Worm (Caenorhabditis elegans) whole organism, mixed stage, embryonic: ENCODE measurements around the gene fipr-4.

Experiments used
- M03D4.4 ChIP-seq: sonication (generic microtip); optimal IDR thresholded peaks from 2 replicates; lab custom pipeline; 2017; ENCODE audit warnings: mild to moderate bottlenecking, missing genetic modification characterization, missing compliant biosample characterization
- bed-3 ChIP-seq: fragments of 200-800 bp; sonication (Bioruptor generic); optimal IDR thresholded peaks from 3 replicates; lab custom pipeline; 2018; ENCODE audit warnings: mild to moderate bottlenecking, missing genetic modification characterization, moderate library complexity, missing compliant biosample characterization
- blmp-1 ChIP-seq: fragments of 150-350 bp; optimal IDR thresholded peaks from 2 replicates; lab custom pipeline; 2014; ENCODE audit warnings: missing biosample characterization, missing genetic modification characterization
- ceh-39 ChIP-seq: fragments of 150-350 bp; optimal IDR thresholded peaks from 2 replicates; lab custom pipeline; 2014; ENCODE audit warnings: missing biosample characterization, missing genetic modification characterization
- ceh-43 ChIP-seq: fragments of 200-800 bp; sonication (Bioruptor generic); optimal IDR thresholded peaks from 2 replicates; lab custom pipeline; 2018; ENCODE audit warnings: mild to moderate bottlenecking, missing genetic modification characterization, moderate library complexity, missing compliant biosample characterization
- ceh-83 ChIP-seq: fragments of 200-800 bp; sonication (Bioruptor generic); optimal IDR thresholded peaks from 2 replicates; lab custom pipeline; 2018; ENCODE audit warnings: mild to moderate bottlenecking, missing genetic modification characterization, missing compliant biosample characterization
- ces-1 ChIP-seq: fragments of 150-350 bp; optimal IDR thresholded peaks from 2 replicates; lab custom pipeline; 2014; ENCODE audit warnings: missing biosample characterization, missing genetic modification reagents, missing genetic modification characterization
- cnd-1 ChIP-seq: fragments of 200-800 bp; sonication (Bioruptor generic); optimal IDR thresholded peaks from 2 replicates; lab custom pipeline; 2018; ENCODE audit warnings: mild to moderate bottlenecking, missing genetic modification characterization, missing compliant biosample characterization
- drap-1 ChIP-seq: fragments of 200-800 bp; sonication (Bioruptor generic); optimal IDR thresholded peaks from 3 replicates; lab custom pipeline; 2018; ENCODE audit warnings: mild to moderate bottlenecking, missing genetic modification characterization, missing compliant biosample characterization
- elt-1 ChIP-seq: sonication (generic microtip); optimal IDR thresholded peaks from 2 replicates; lab custom pipeline; 2017; ENCODE audit warnings: missing genetic modification characterization, mild to moderate bottlenecking, missing compliant biosample characterization, antibody characterized with exemption, moderate library complexity, borderline replicate concordance; ENCODE audit not compliant: insufficient read depth
- elt-3 ChIP-seq: fragments of 150-350 bp; optimal IDR thresholded peaks from 2 replicates; lab custom pipeline; 2014; ENCODE audit warnings: missing biosample characterization, missing genetic modification characterization
- flh-1 ChIP-seq: fragments of 200-800 bp; sonication (Bioruptor generic); optimal IDR thresholded peaks from 2 replicates; lab custom pipeline; 2018; ENCODE audit warnings: mild to moderate bottlenecking, missing genetic modification characterization, moderate library complexity, missing compliant biosample characterization
- ham-2 ChIP-seq: fragments of 200-800 bp; sonication (Bioruptor generic); optimal IDR thresholded peaks from 2 replicates; lab custom pipeline; 2018; ENCODE audit warnings: mild to moderate bottlenecking, missing genetic modification characterization, missing compliant biosample characterization
- hlh-1 ChIP-seq: fragments of 150-350 bp; optimal IDR thresholded peaks from 2 replicates; lab custom pipeline; 2014; ENCODE audit warnings: missing biosample characterization, missing genetic modification reagents, missing genetic modification characterization
- lin-13 ChIP-seq: fragments of 150-350 bp; optimal IDR thresholded peaks from 2 replicates; lab custom pipeline; 2014; ENCODE audit warnings: missing biosample characterization, missing genetic modification characterization
- lin-32 ChIP-seq: fragments of 200-800 bp; sonication (Bioruptor generic); optimal IDR thresholded peaks from 2 replicates; lab custom pipeline; 2018; ENCODE audit warnings: mild to moderate bottlenecking, missing genetic modification characterization, missing compliant biosample characterization
- lsy-2 ChIP-seq: fragments of 150-350 bp; optimal IDR thresholded peaks from 2 replicates; lab custom pipeline; 2014; ENCODE audit warnings: missing biosample characterization, missing genetic modification characterization
- mab-5 ChIP-seq: fragments of 150-350 bp; optimal IDR thresholded peaks from 2 replicates; lab custom pipeline; 2014; ENCODE audit warnings: missing biosample characterization, missing genetic modification characterization
- mep-1 ChIP-seq: fragments of 150-350 bp; optimal IDR thresholded peaks from 2 replicates; lab custom pipeline; 2017; ENCODE audit warnings: missing biosample characterization, missing genetic modification reagents, missing genetic modification characterization, inconsistent platforms
- mls-2 ChIP-seq: sonication (generic microtip); optimal IDR thresholded peaks from 2 replicates; lab custom pipeline; 2016; ENCODE audit warnings: mild to moderate bottlenecking, missing genetic modification characterization, moderate library complexity, missing compliant biosample characterization
- nhr-12 ChIP-seq: fragments of 150-350 bp; optimal IDR thresholded peaks from 2 replicates; lab custom pipeline; 2014; ENCODE audit warnings: missing biosample characterization, missing genetic modification characterization
- nhr-2 ChIP-seq: fragments of 150-350 bp; optimal IDR thresholded peaks from 2 replicates; lab custom pipeline; 2014; ENCODE audit warnings: missing biosample characterization, missing genetic modification characterization
- nhr-237 ChIP-seq: fragments of 150-350 bp; optimal IDR thresholded peaks from 2 replicates; lab custom pipeline; 2014; ENCODE audit warnings: missing biosample characterization, missing genetic modification characterization
- nhr-28 ChIP-seq: fragments of 150-350 bp; optimal IDR thresholded peaks from 2 replicates; lab custom pipeline; 2014; ENCODE audit warnings: missing biosample characterization, missing genetic modification characterization
- nhr-76 ChIP-seq: sonication (generic microtip); optimal IDR thresholded peaks from 2 replicates; lab custom pipeline; 2017; ENCODE audit warnings: missing biosample characterization, missing genetic modification characterization
- pha-4 ChIP-seq: fragments of 150-350 bp; optimal IDR thresholded peaks from 2 replicates; lab custom pipeline; 2018; ENCODE audit warnings: missing biosample characterization, missing genetic modification reagents, missing genetic modification characterization
- sem-2 ChIP-seq: fragments of 200-800 bp; sonication (Bioruptor generic); optimal IDR thresholded peaks from 2 replicates; lab custom pipeline; 2018; ENCODE audit warnings: mild to moderate bottlenecking, missing genetic modification characterization, missing compliant biosample characterization
- snpc-4 ChIP-seq: fragments of 150-350 bp; optimal IDR thresholded peaks from 2 replicates; lab custom pipeline; 2014; ENCODE audit warnings: missing biosample characterization, missing genetic modification characterization
- sptf-1 ChIP-seq: sonication (generic microtip); optimal IDR thresholded peaks from 2 replicates; lab custom pipeline; 2017; ENCODE audit warnings: mild to moderate bottlenecking, missing genetic modification characterization, moderate library complexity, missing compliant biosample characterization
- tbx-8 ChIP-seq: fragments of 200-800 bp; sonication (Bioruptor generic); optimal IDR thresholded peaks from 2 replicates; lab custom pipeline; 2018; ENCODE audit warnings: mild to moderate bottlenecking, missing genetic modification characterization, moderate library complexity, missing compliant biosample characterization
- unc-120 ChIP-seq: sonication (generic microtip); optimal IDR thresholded peaks from 2 replicates; lab custom pipeline; 2017; ENCODE audit warnings: missing genetic modification characterization, missing compliant biosample characterization; ENCODE audit not compliant: poor library complexity, severe bottlenecking
- unc-39 ChIP-seq: fragments of 150-350 bp; optimal IDR thresholded peaks from 2 replicates; lab custom pipeline; 2014; ENCODE audit warnings: missing biosample characterization, missing genetic modification characterization
- unc-62 ChIP-seq: fragments of 150-350 bp; optimal IDR thresholded peaks from 2 replicates; lab custom pipeline; 2014; ENCODE audit warnings: missing biosample characterization, missing genetic modification reagents, missing genetic modification characterization
- zip-8 ChIP-seq: fragments of 150-350 bp; optimal IDR thresholded peaks from 2 replicates; lab custom pipeline; 2014; ENCODE audit warnings: missing biosample characterization, missing genetic modification characterization
- ztf-11 ChIP-seq: fragments of 150-350 bp; optimal IDR thresholded peaks from 2 replicates; lab custom pipeline; 2014; ENCODE audit warnings: missing biosample characterization, missing genetic modification characterization

Gene fipr-4

DNA sequence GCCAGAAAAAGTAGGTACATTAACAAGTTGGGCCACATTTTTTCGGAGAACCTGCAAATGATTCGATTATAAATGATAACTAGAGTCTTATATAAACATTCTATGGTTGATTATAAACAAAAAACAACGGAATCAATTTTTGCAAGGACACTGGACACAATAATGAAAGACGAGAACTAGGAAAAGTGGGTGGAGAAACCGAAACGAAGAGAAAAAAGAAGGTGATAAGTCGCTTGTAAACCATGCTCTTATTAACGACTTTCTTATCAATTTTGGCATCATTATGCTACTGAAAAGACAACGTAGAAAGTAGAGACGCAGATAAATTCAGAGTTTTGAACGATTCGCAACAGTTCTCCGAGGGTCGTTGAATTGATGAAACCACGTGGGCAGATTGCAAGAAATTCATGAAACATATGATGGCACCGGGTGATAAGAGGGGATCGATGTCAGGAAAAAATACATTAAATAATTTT is 38.1 kb downstream of the fipr-4 start, which contains the start of gene ZK856.5:
TSS of gene ZK856.5 (minus strand) at position 51 of the 476 bp plus-strand sequence.
- TF ChIP-seq flh-1 (GFP tag; lab: Kevin White, UChicago) (no peak), ztf-11 (tag; lab: Kevin White, UChicago) (no peak), bed-3 (no peak), ham-2 (no peak), ces-1 (GFP tag; lab: Kevin White, UChicago) (no peak), ceh-43 (GFP tag; lab: Kevin White, UChicago) (no peak), unc-62 (GFP tag; lab: Kevin White, UChicago) (no peak), mls-2 (tag; lab: Kevin White, UChicago) (no peak), unc-39 (tag; lab: Kevin White, UChicago) (no peak), nhr-237 (tag; lab: Kevin White, UChicago) (no peak), M03D4.4 (no peak), nhr-2 (no peak), drap-1 (no peak), blmp-1 (no peak), lin-13 (tag; lab: Kevin White, UChicago) (no peak), nhr-12 (tag; lab: Kevin White, UChicago) (no peak), sptf-1 (no peak), sem-2 (no peak)

DNA sequence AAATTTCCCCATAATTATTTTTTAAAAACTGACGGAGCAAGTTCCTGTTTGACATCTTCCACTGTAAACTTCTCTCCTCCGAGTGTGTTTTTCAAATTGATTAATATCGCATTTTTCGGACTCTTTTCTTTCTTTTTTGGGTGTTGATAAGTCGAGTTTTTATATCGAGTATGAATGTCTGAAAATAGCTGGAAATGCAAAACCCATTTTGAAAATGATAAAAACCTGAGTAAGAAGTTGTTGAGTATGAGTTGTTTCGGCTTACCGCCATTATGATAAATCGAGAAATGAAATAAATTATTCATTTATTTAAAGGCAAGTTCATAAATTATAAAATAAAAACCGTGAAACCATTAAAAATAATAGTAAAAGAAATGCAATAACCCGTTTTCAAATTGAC is 42.5 kb downstream of the fipr-4 start, which contains the start of gene ZK856.18:
TSS of gene ZK856.18 (minus strand) at position 289 of the 400 bp plus-strand sequence.
- TF ChIP-seq unc-39 (tag; lab: Kevin White, UChicago) (no peak), nhr-12 (tag; lab: Kevin White, UChicago) (no peak), lin-13 (tag; lab: Kevin White, UChicago) (no peak), mep-1 (no peak), flh-1 (GFP tag; lab: Kevin White, UChicago) (no peak), ceh-39 (tag; lab: Kevin White, UChicago) (no peak), snpc-4 (tag; lab: Kevin White, UChicago) (no peak)

DNA sequence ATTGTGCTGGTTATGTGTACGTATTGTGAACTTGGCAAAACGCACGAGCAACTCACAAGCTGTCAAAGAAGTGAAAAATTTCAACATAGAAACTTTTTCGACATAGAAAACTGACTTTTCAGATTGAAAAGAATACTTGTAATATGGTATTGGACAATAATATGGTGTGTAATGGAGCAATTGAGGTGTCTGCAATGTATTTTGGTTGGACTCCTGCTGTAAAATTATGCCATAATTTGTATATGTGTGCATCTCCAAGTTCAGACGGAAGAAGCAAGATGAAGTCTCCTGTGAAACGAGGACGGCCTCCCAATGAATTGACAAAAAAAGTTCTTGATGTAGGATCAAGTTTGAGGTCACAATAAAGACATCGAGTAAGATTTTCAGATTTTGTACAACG is 44.5 kb downstream of the fipr-4 start:
- no peak for TF ChIP-seq sptf-1
- no peak for TF ChIP-seq pha-4 (tag; lab: Kevin White, UChicago)
- no peak for TF ChIP-seq zip-8 (tag; lab: Kevin White, UChicago)
- TF ChIP-seq unc-62 (GFP tag; lab: Kevin White, UChicago), result no peak
- no peak for TF ChIP-seq mab-5 (tag; lab: Kevin White, UChicago)
- no peak for TF ChIP-seq ceh-43 (GFP tag; lab: Kevin White, UChicago)
- TF ChIP-seq, all 35 proteins: peak for 0

DNA sequence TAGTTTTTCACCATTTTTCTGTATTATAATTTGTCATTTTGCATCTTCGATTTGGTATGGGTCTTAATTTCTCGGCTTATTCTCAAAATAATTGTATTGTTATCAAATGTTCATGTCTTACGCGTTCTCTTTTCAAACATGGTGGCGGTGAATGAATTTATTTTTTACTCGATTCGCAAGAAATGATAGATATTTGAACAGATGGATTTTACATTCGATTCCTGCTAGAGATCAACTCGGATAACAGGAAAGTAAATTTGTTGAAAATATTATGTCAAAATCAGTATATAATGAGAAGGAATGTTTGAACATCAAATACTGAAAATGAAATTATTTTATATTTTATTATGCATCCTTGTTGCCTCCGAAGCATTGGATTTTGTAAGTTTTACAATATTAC is 45.3 kb downstream of the fipr-4 start, which contains the start of gene ZK856.4:
TSS of gene ZK856.4 (plus strand) at position 301 of the 400 bp plus-strand sequence.
- TF ChIP-seq nhr-2, result no peak
- no peak for TF ChIP-seq sem-2
- no peak for TF ChIP-seq ztf-11 (tag; lab: Kevin White, UChicago)
- no peak for TF ChIP-seq elt-1
- no peak for TF ChIP-seq sptf-1

DNA sequence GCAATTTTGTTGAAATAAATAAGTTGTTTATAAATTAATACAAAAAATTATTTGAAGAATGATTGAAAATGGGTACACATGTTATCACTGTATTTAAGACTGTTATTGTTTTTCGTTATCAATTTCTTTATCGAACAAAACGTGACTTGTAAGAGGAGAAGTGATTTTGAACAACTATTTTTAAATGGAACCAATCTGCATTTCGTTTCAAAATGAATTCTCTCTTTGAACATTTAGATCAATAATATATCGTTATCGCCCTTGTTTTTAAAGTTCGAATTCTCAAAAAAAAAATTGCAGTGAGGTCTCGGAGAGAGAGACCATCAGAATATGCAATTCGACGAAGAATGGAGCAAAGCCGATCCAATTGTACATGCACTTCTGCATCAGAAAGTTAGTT is 49.0 kb downstream of the fipr-4 start, which contains the start of gene cul-5:
TSS of gene cul-5 (plus strand) at position 301 of the 400 bp plus-strand sequence.
- TF ChIP-seq M03D4.4, result no peak

DNA sequence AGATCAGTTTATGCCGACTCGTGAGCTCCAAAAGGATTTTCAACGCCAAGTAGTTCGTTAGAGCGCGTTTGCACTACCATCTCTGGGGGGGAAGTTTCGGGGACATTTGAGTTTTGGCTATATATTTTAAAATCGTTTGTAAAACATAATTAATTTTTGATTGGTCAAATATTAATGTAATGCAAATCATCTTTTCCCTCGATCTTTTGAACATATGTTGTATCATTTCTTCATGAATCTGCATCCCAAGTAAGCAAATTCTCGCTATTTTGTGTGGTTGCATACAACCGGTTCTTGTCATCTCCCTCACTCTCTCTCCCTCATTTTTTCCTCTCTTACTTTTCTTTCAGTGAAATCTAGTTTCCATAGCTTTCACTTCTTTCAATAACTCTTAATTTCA is 50.1 kb downstream of the fipr-4 start:
- TF ChIP-seq mls-2 (tag; lab: Kevin White, UChicago) (no peak), pha-4 (tag; lab: Kevin White, UChicago) (no peak), cnd-1 (no peak), sem-2 (no peak), tbx-8 (GFP tag; lab: Kevin White, UChicago) (no peak), ham-2 (no peak), nhr-28 (tag; lab: Kevin White, UChicago) (no peak), ces-1 (GFP tag; lab: Kevin White, UChicago) (peak; percentile 19), elt-3 (tag; lab: Kevin White, UChicago) (no peak), nhr-237 (tag; lab: Kevin White, UChicago) (peak; percentile 61), mab-5 (tag; lab: Kevin White, UChicago) (no peak), snpc-4 (tag; lab: Kevin White, UChicago) (no peak), ceh-43 (GFP tag; lab: Kevin White, UChicago) (no peak), ztf-11 (tag; lab: Kevin White, UChicago) (no peak), hlh-1 (tag; lab: Kevin White, UChicago) (no peak), M03D4.4 (no peak), nhr-76 (no peak), lsy-2 (tag; lab: Kevin White, UChicago) (peak; percentile 30), nhr-2 (no peak), ceh-39 (tag; lab: Kevin White, UChicago) (peak; percentile 0), nhr-12 (tag; lab: Kevin White, UChicago) (no peak), unc-62 (GFP tag; lab: Kevin White, UChicago) (no peak), ceh-83 (GFP tag; lab: Kevin White, UChicago) (no peak), sptf-1 (peak; percentile 48), drap-1 (no peak), elt-1 (no peak), unc-120 (tag; lab: Kevin White, UChicago) (peak; percentile 67), flh-1 (GFP tag; lab: Kevin White, UChicago) (no peak), blmp-1 (peak; percentile 86), bed-3 (no peak), mep-1 (peak; percentile 62), zip-8 (tag; lab: Kevin White, UChicago) (no peak), lin-32 (no peak), lin-13 (tag; lab: Kevin White, UChicago) (peak; percentile 40), unc-39 (tag; lab: Kevin White, UChicago) (no peak)
